Worm (Caenorhabditis elegans) whole organism, early embryonic: ENCODE measurements around the gene H12I13.6.

Source experiments
- B0310.2 ChIP-seq: sonication (generic microtip); optimal IDR thresholded peaks from 2 replicates; lab custom pipeline; 2016; ENCODE audit warnings: mild to moderate bottlenecking, missing genetic modification characterization, missing compliant biosample characterization
- ama-1 ChIP-seq: fragments of 150-350 bp; optimal IDR thresholded peaks from 2 replicates; lab custom pipeline; 2014
- flt-1 ChIP-seq: fragments of 200-800 bp; sonication (Bioruptor generic); IDR thresholded peaks from 2 replicates; pipeline ENCODE4 v1.3.6; 2022; ENCODE audit warnings: missing genetic modification characterization, missing compliant biosample characterization
- tbx-11 ChIP-seq: fragments of 200-800 bp; sonication (Bioruptor generic); IDR thresholded peaks from 2 replicates; pipeline ENCODE4 v1.3.6; 2022; ENCODE audit warnings: missing genetic modification characterization, missing compliant biosample characterization
- tbx-37 ChIP-seq: fragments of 200-800 bp; sonication (Bioruptor generic); conservative IDR thresholded peaks from 2 replicates; pipeline ENCODE4 v1.3.6; 2022; ENCODE audit warnings: missing genetic modification reagents, missing genetic modification characterization, missing compliant biosample characterization

ce11 chrII:6113842-6114441 is 36.2 kb downstream of the H12I13.6 start:
- no peak for TF ChIP-seq ama-1 (lab: Kevin White, UChicago)
- no peak for TF ChIP-seq flt-1
- no peak for TF ChIP-seq tbx-11 (GFP tag; lab: Robert Waterston, UW)
- no peak for TF ChIP-seq tbx-37 (GFP tag; lab: Robert Waterston, UW)
- TF ChIP-seq B0310.2 (tag; lab: Kevin White, UChicago), result no peak
